Worm (Caenorhabditis elegans) whole organism, L1 larva: ENCODE measurements around the gene W08E12.8.

Source experiments
- C16A3.4 ChIP-seq: fragments of 150-350 bp; optimal IDR thresholded peaks from 2 replicates; lab custom pipeline; 2014; ENCODE audit warnings: missing biosample characterization, missing genetic modification characterization
- F16B12.6 ChIP-seq: fragments of 150-350 bp; optimal IDR thresholded peaks from 2 replicates; lab custom pipeline; 2014; ENCODE audit warnings: missing biosample characterization, missing genetic modification characterization
- aha-1 ChIP-seq: fragments of 150-350 bp; optimal IDR thresholded peaks from 2 replicates; lab custom pipeline; 2014; ENCODE audit warnings: missing biosample characterization, missing genetic modification characterization
- alr-1 ChIP-seq: fragments of 200-800 bp; sonication (Bioruptor generic); optimal IDR thresholded peaks from 2 replicates; lab custom pipeline; 2018; ENCODE audit warnings: borderline replicate concordance, mild to moderate bottlenecking, missing genetic modification characterization, missing compliant biosample characterization
- blmp-1 ChIP-seq: fragments of 150-350 bp; optimal IDR thresholded peaks from 2 replicates; lab custom pipeline; 2014; ENCODE audit warnings: missing biosample characterization, missing genetic modification characterization
- ceh-8 ChIP-seq: fragments of 200-800 bp; sonication (Bioruptor generic); optimal IDR thresholded peaks from 2 replicates; lab custom pipeline; 2018; ENCODE audit warnings: mild to moderate bottlenecking, missing genetic modification characterization, moderate library complexity, missing compliant biosample characterization
- ceh-82 ChIP-seq, 3 experiments: fragments of 150-350 bp in 1 of 3; sonication (generic microtip) in 2 of 3; optimal IDR thresholded peaks; 2 replicates each; lab custom pipeline; 2014 to 2017; ENCODE audit warnings: missing biosample characterization in 3 of 3, missing genetic modification characterization in 3 of 3
- ceh-88 ChIP-seq: fragments of 200-800 bp; sonication (Bioruptor generic); IDR thresholded peaks from 2 replicates; pipeline ENCODE4 v1.3.6; 2022; ENCODE audit warnings: missing genetic modification characterization, missing compliant biosample characterization
- ceh-90 ChIP-seq: sonication (generic microtip); optimal IDR thresholded peaks from 2 replicates; lab custom pipeline; 2016; ENCODE audit warnings: missing genetic modification characterization, missing compliant biosample characterization
- ces-1 ChIP-seq: fragments of 150-350 bp; optimal IDR thresholded peaks from 2 replicates; lab custom pipeline; 2014; ENCODE audit warnings: missing biosample characterization, missing genetic modification reagents, missing genetic modification characterization
- dpl-1 ChIP-seq, 3 experiments: fragments of 150-350 bp in 2 of 3; sonication (generic microtip) in 1 of 3; optimal IDR thresholded peaks; 2 replicates each; lab custom pipeline; 2014 to 2017; ENCODE audit warnings: missing biosample characterization in 3 of 3, missing genetic modification characterization in 3 of 3, missing genetic modification reagents in 3 of 3
- efl-1 ChIP-seq, 4 experiments: fragments of 150-350 bp; optimal IDR thresholded peaks in 3 of 4; peaks in 1 of 4; 1 replicate in 1 of 4; 2 replicates in 3 of 4; lab custom pipeline; 2014; ENCODE audit warnings: missing biosample characterization in 2 of 4, missing genetic modification characterization in 2 of 4, missing genetic modification reagents in 2 of 4
- egl-27 ChIP-seq, 2 experiments: fragments of 150-350 bp in 1 of 2; sonication (generic microtip); optimal IDR thresholded peaks; 3 replicates each; lab custom pipeline; 2017 to 2018; ENCODE audit warnings: missing biosample characterization in 2 of 2, missing genetic modification characterization in 2 of 2, missing genetic modification reagents in 2 of 2
- ets-5 ChIP-seq: fragments of 200-800 bp; sonication (Bioruptor generic); IDR thresholded peaks from 2 replicates; pipeline ENCODE4 v1.3.6; 2022; ENCODE audit warnings: missing genetic modification characterization, missing compliant biosample characterization
- fos-1 ChIP-seq: fragments of 150-350 bp; optimal IDR thresholded peaks from 2 replicates; lab custom pipeline; 2014; ENCODE audit warnings: missing biosample characterization, missing genetic modification characterization
- irx-1 ChIP-seq: sonication (generic microtip); optimal IDR thresholded peaks from 2 replicates; lab custom pipeline; 2016; ENCODE audit warnings: missing genetic modification characterization, missing compliant biosample characterization
- jun-1 ChIP-seq: fragments of 150-350 bp; optimal IDR thresholded peaks from 2 replicates; lab custom pipeline; 2014; ENCODE audit warnings: missing biosample characterization, missing genetic modification reagents, missing genetic modification characterization
- lin-13 ChIP-seq: fragments of 150-350 bp; optimal IDR thresholded peaks from 2 replicates; lab custom pipeline; 2014; ENCODE audit warnings: missing biosample characterization, missing genetic modification reagents, missing genetic modification characterization
- lin-35 ChIP-seq, 2 experiments: fragments of 150-350 bp; optimal IDR thresholded peaks; 2 replicates each; lab custom pipeline; 2014; ENCODE audit warnings: missing biosample characterization in 2 of 2, missing genetic modification characterization in 2 of 2, missing genetic modification reagents in 2 of 2
- lin-39 ChIP-seq: fragments of 150-350 bp; optimal IDR thresholded peaks from 2 replicates; lab custom pipeline; 2014; ENCODE audit warnings: missing biosample characterization, missing genetic modification reagents, missing genetic modification characterization
- lir-3 ChIP-seq: sonication (generic microtip); optimal IDR thresholded peaks from 2 replicates; lab custom pipeline; 2016; ENCODE audit warnings: mild to moderate bottlenecking, missing genetic modification characterization, moderate library complexity, missing compliant biosample characterization; ENCODE audit not compliant: poor library complexity
- mep-1 ChIP-seq: fragments of 150-350 bp; optimal IDR thresholded peaks from 2 replicates; lab custom pipeline; 2014; ENCODE audit warnings: missing biosample characterization, missing genetic modification characterization
- nhr-12 ChIP-seq: sonication (generic microtip); optimal IDR thresholded peaks from 2 replicates; lab custom pipeline; 2017; ENCODE audit warnings: missing biosample characterization, missing genetic modification characterization
- nhr-20 ChIP-seq: sonication (generic microtip); optimal IDR thresholded peaks from 2 replicates; lab custom pipeline; 2016; ENCODE audit warnings: mild to moderate bottlenecking, missing genetic modification characterization, missing compliant biosample characterization
- nhr-28 ChIP-seq: fragments of 150-350 bp; optimal IDR thresholded peaks from 2 replicates; lab custom pipeline; 2014; ENCODE audit warnings: missing biosample characterization, missing genetic modification characterization
- nhr-84 ChIP-seq: sonication (generic microtip); optimal IDR thresholded peaks from 2 replicates; lab custom pipeline; 2017; ENCODE audit warnings: missing biosample characterization, missing genetic modification characterization
- pag-3 ChIP-seq: sonication (generic microtip); optimal IDR thresholded peaks from 2 replicates; lab custom pipeline; 2017; ENCODE audit warnings: missing genetic modification characterization, mild to moderate bottlenecking, missing compliant biosample characterization, antibody characterized with exemption, borderline replicate concordance; ENCODE audit not compliant: insufficient read depth
- skn-1 ChIP-seq: fragments of 150-350 bp; optimal IDR thresholded peaks from 2 replicates; lab custom pipeline; 2014; ENCODE audit warnings: missing biosample characterization, missing genetic modification characterization
- snu-23 ChIP-seq: sonication (generic microtip); optimal IDR thresholded peaks from 2 replicates; lab custom pipeline; 2016; ENCODE audit warnings: missing genetic modification characterization, missing compliant biosample characterization
- sup-37 ChIP-seq: fragments of 200-800 bp; sonication (Bioruptor generic); optimal IDR thresholded peaks from 2 replicates; lab custom pipeline; 2018; ENCODE audit warnings: mild to moderate bottlenecking, missing genetic modification characterization, missing compliant biosample characterization
- tlp-1 ChIP-seq: fragments of 150-350 bp; optimal IDR thresholded peaks from 2 replicates; lab custom pipeline; 2014; ENCODE audit warnings: missing biosample characterization, missing genetic modification characterization
- unc-130 ChIP-seq: fragments of 150-350 bp; optimal IDR thresholded peaks from 2 replicates; lab custom pipeline; 2017; ENCODE audit warnings: missing biosample characterization, missing genetic modification characterization, inconsistent platforms
- unc-30 ChIP-seq: sonication (generic microtip); optimal IDR thresholded peaks from 2 replicates; lab custom pipeline; 2017; ENCODE audit warnings: missing biosample characterization, missing genetic modification characterization
- unc-86 ChIP-seq: sonication (generic microtip); optimal IDR thresholded peaks from 2 replicates; lab custom pipeline; 2016; ENCODE audit warnings: missing genetic modification characterization, missing compliant biosample characterization
- unc-98 ChIP-seq: fragments of 200-800 bp; sonication (Bioruptor generic); IDR thresholded peaks from 2 replicates; pipeline ENCODE4 v1.3.6; 2022; ENCODE audit warnings: missing genetic modification characterization, missing compliant biosample characterization
- vab-15 ChIP-seq: sonication (generic microtip); optimal IDR thresholded peaks from 2 replicates; lab custom pipeline; 2017; ENCODE audit warnings: missing genotype, mild to moderate bottlenecking, missing genetic modification characterization, missing compliant biosample characterization
- ztf-11 ChIP-seq, 2 experiments: sonication (generic microtip); optimal IDR thresholded peaks; 2 replicates each; lab custom pipeline; 2016 to 2017; ENCODE audit warnings: missing genetic modification characterization in 2 of 2, missing biosample characterization in 1 of 2, missing compliant biosample characterization in 1 of 2
- ztf-4 ChIP-seq: fragments of 150-350 bp; optimal IDR thresholded peaks from 2 replicates; lab custom pipeline; 2014; ENCODE audit warnings: missing biosample characterization, missing genetic modification characterization

Gene W08E12.8

DNA sequence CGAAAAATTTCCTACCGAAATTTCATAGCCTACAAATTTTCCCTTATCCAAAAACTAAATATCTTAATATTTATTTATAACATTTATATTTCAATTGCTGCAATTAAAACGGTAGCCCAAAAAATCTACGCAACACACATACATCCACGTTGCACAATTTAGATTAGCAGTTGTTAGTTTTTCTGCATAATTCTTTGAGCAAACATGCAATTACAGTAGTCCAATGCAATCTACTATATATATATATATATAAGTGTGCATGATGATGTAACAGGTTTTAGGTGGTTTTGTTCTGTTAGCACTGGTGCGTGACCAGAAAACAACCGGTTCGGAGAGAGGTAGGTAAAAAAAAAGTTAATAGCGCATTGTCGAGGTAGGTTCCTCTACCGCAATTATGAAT is 20.8 kb upstream of the W08E12.8 start:
- no peak for TF ChIP-seq aha-1 (tag; lab: Kevin White, UChicago)
- no peak for TF ChIP-seq alr-1 (tag; lab: Kevin White, UChicago)
- TF ChIP-seq ztf-11 (tag; optimal IDR thresholded peaks at IDR 0.05; lab: Kevin White, UChicago): no peak
- TF ChIP-seq nhr-84: no peak
- TF ChIP-seq ceh-90 (tag; lab: Kevin White, UChicago): no peak
- no peak for TF ChIP-seq C16A3.4
- no peak for TF ChIP-seq tlp-1 (tag; lab: Kevin White, UChicago)
- no peak for TF ChIP-seq nhr-12
- no peak for TF ChIP-seq lin-13 (GFP tag; lab: Kevin White, UChicago)

DNA sequence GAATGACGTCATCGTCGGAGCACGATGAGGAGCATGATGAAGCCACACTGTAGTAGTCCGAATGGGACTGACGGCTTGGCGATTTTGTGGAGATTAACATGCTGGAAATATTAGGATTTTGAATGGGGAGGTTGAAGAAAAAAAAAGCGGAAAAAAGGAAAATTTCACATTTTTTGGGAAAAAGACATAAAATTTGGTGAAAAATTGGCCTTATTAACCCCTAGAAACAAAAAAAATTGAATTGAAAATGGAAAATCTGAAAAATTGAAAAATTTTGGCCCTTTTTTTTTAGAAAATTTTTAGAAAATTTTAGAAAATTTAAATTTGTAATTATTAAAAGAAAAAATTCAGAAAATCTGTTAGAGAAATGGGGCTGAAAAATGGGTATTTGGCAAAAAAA is 18.9 kb upstream of the W08E12.8 start, which contains the start of gene T26C12.3:
TSS of gene T26C12.3 (minus strand) at position 101 of the 400 bp plus-strand sequence.
- no peak for TF ChIP-seq lin-39 (tag; lab: Kevin White, UChicago)
- no peak for TF ChIP-seq unc-86 (tag; lab: Kevin White, UChicago)
- TF ChIP-seq ztf-4 (tag; lab: Kevin White, UChicago): no peak
- no peak for TF ChIP-seq dpl-1 (GFP tag; optimal IDR thresholded peaks at IDR 0.05; lab: Kevin White, UChicago)
- no peak for TF ChIP-seq nhr-20 (tag; lab: Kevin White, UChicago)
- TF ChIP-seq unc-30: no peak
- no peak for TF ChIP-seq egl-27 (tag; optimal IDR thresholded peaks at IDR 0.05; lab: Kevin White, UChicago)
- TF ChIP-seq ceh-88 (GFP tag; lab: Robert Waterston, UW): no peak
- TF ChIP-seq jun-1: no peak
- TF ChIP-seq ceh-82 (tag; optimal IDR thresholded peaks at IDR 0.05; lab: Kevin White, UChicago): no peak
- no peak for TF ChIP-seq fos-1
- no peak for TF ChIP-seq blmp-1 (tag; lab: Kevin White, UChicago)
- no peak for TF ChIP-seq vab-15 (tag; lab: Kevin White, UChicago)
- no peak for TF ChIP-seq mep-1 (tag; lab: Kevin White, UChicago)
- no peak for TF ChIP-seq ceh-8 (GFP tag; lab: Kevin White, UChicago)
- TF ChIP-seq unc-98: no peak
- TF ChIP-seq, all 84 proteins: peak for 0

DNA sequence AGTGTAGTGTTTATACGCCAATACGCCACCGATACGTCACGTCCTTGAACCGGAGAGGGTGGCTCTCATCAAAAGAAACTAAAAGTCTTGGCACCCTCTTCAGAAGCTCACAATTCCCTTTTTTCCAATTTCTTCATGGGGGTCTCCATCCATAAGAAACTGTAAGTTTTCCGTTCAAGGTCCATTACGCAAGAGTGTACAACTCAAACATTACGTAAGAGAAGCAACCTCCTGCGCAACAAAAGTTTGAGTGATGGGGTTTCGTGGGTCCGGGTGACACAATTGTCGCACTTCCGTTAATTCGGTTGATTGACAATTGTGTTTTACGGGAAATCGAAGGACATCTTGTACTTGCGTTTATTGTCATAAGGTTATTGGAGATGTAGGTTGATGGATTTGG is 13.3 kb upstream of the W08E12.8 start:
- TF ChIP-seq lin-35 (GFP tag; optimal IDR thresholded peaks at IDR 0.05; lab: Kevin White, UChicago) (no peak), ces-1 (GFP tag; lab: Kevin White, UChicago) (no peak), skn-1 (tag; lab: Kevin White, UChicago) (no peak), irx-1 (no peak), ztf-11 (tag; optimal IDR thresholded peaks at IDR 0.05; lab: Kevin White, UChicago) (no peak), nhr-84 (no peak), snu-23 (GFP tag; lab: Kevin White, UChicago) (no peak), vab-15 (tag; lab: Kevin White, UChicago) (no peak), nhr-12 (no peak), efl-1 (optimal IDR thresholded peaks at IDR 0.05; lab: Kevin White, UChicago) (no peak), efl-1 (GFP tag; optimal IDR thresholded peaks at IDR 0.05 in 1 of 2; lab: Kevin White, UChicago) (no peak), sup-37 (GFP tag; lab: Kevin White, UChicago) (no peak), unc-86 (tag; lab: Kevin White, UChicago) (no peak), F16B12.6 (tag; lab: Kevin White, UChicago) (no peak), ceh-90 (tag; lab: Kevin White, UChicago) (no peak), lir-3 (tag; lab: Kevin White, UChicago) (no peak), ets-5 (GFP tag; lab: Robert Waterston, UW) (no peak), pag-3 (tag; lab: Kevin White, UChicago) (no peak), nhr-28 (no peak), unc-130 (tag; lab: Kevin White, UChicago) (no peak)
